Fruit fly (Drosophila melanogaster): Measurements from ENCODE around the gene CG12020.

DNA sequence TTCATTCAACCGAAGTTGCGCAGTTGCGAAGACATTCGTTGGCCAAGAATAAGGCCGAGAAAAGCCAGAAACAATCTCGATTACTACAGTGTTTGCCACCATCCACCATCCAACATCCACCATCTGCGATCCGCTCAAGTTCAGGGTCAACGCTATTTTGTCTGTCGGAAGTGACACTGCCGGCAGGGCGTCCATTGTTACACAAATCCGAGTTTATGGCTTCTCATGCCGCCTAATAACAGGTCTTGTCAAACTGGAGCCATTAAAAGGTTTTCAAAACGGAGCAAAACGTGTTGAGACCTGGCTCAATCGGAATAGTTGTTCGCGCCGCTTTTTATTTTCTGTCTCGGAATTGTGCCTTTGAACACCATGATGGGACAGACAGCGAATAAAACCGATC, 21.7 kb downstream of the CG12020 start:
- TF ChIP-seq Mnt (GFP tag; optimal IDR thresholded peaks at IDR 0.05) (no peak), Crg-1 (GFP tag; optimal IDR thresholded peaks at IDR 0.05) (no peak), tj (GFP tag; optimal IDR thresholded peaks at IDR 0.05) (no peak), bab1 (GFP tag; optimal IDR thresholded peaks at IDR 0.05) (no peak), CG5204 (GFP tag; optimal IDR thresholded peaks at IDR 0.05) (no peak), CG14711 (tag; optimal IDR thresholded peaks at IDR 0.05) (no peak), cnc (optimal IDR thresholded peaks at IDR 0.05) (no peak), CG1620 (GFP tag; optimal IDR thresholded peaks at IDR 0.05) (no peak)
